Fruit fly (Drosophila melanogaster) Kc167 (cell line): ENCODE measurements around the gene mid.

Experiments used
- Myc ChIP-seq: fragments of >200 bp; optimal IDR thresholded peaks from 2 replicates; lab custom pipeline; 2017; ENCODE audit warnings: missing external identifiers
- Sin3A ChIP-seq: fragments of >200 bp; optimal IDR thresholded peaks from 2 replicates; lab custom pipeline; 2018; ENCODE audit warnings: missing external identifiers
- h ChIP-seq: fragments of >200 bp; optimal IDR thresholded peaks from 3 replicates; lab custom pipeline; 2018; ENCODE audit warnings: missing external identifiers
- insv ChIP-seq: fragments of >200 bp; optimal IDR thresholded peaks from 3 replicates; lab custom pipeline; 2018; ENCODE audit warnings: missing external identifiers
- psq ChIP-seq: fragments of >200 bp; optimal IDR thresholded peaks from 2 replicates; lab custom pipeline; 2017; ENCODE audit warnings: missing external identifiers
- ttk ChIP-seq: sonication (Bioruptor generic); optimal IDR thresholded peaks from 2 replicates; lab custom pipeline; 2017; ENCODE audit warnings: missing external identifiers

DNA sequence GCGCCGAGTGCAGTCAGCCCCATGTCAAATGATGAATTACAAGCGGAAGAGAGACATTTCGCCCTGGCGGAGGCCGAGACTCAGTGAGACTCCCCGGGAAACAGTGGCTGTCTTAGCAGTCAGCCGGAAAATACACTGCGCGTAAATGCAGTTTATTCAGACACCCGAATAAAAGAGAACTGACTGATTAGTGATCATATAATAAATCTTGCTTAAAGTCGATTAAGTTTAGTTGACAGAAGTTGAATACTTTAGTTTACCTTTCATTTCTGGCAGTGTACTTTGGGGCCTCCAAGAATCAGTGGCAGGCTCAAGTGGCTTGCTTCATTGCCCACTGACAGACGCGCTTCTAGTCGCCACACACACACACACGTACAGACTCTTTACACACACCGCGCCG is 29.8 kb downstream of the mid start:
- TF ChIP-seq psq (lab: Kevin White, UChicago) = no peak
- no peak for TF ChIP-seq h
- TF ChIP-seq insv = no peak
- no peak for TF ChIP-seq Sin3A (lab: Kevin White, UChicago)
- no peak for TF ChIP-seq ttk (lab: Kevin White, UChicago)
- no peak for TF ChIP-seq Myc (lab: Kevin White, UChicago)
